Fruit fly (Drosophila melanogaster) whole organism, prepupa: ENCODE data around the gene Fer1.

Experiments used
- CG11902 ChIP-seq: fragments of 200-800 bp; sonication (Bioruptor generic); optimal IDR thresholded peaks from 3 replicates; lab custom pipeline; 2016; ENCODE audit warnings: missing biosample characterization, missing genetic modification characterization
- CG32006 ChIP-seq: fragments of 200-800 bp; sonication (Bioruptor generic); optimal IDR thresholded peaks from 3 replicates; lab custom pipeline; 2017; ENCODE audit warnings: missing biosample characterization, mild to moderate bottlenecking, missing genetic modification characterization
- CG8632 ChIP-seq: fragments of 200-800 bp; sonication (Bioruptor generic); optimal IDR thresholded peaks from 3 replicates; lab custom pipeline; 2016; ENCODE audit warnings: missing biosample characterization, missing genetic modification characterization
- Eip93F ChIP-seq: fragments of 200-800 bp; sonication (Bioruptor generic); optimal IDR thresholded peaks from 2 replicates; lab custom pipeline; 2016; ENCODE audit warnings: missing biosample characterization, mild to moderate bottlenecking, missing genetic modification characterization
- Gug ChIP-seq: fragments of 200-800 bp; sonication (Bioruptor generic); IDR thresholded peaks from 2 replicates; pipeline ENCODE4 v1.3.6; 2022; ENCODE audit warnings: missing biosample characterization, missing genetic modification characterization
- Smox ChIP-seq: fragments of 200-800 bp; sonication (Bioruptor generic); optimal IDR thresholded peaks from 3 replicates; lab custom pipeline; 2016; ENCODE audit warnings: missing biosample characterization, missing genetic modification characterization
- dsx ChIP-seq: fragments of 200-800 bp; optimal IDR thresholded peaks from 3 replicates; lab custom pipeline; 2019; ENCODE audit warnings: missing biosample characterization, mild to moderate bottlenecking, missing genetic modification characterization, moderate library complexity; ENCODE audit not compliant: poor library complexity, severe bottlenecking
- topi ChIP-seq: fragments of 200-800 bp; sonication (Bioruptor generic); optimal IDR thresholded peaks from 3 replicates; lab custom pipeline; 2016; ENCODE audit warnings: missing biosample characterization, missing genetic modification characterization

DNA sequence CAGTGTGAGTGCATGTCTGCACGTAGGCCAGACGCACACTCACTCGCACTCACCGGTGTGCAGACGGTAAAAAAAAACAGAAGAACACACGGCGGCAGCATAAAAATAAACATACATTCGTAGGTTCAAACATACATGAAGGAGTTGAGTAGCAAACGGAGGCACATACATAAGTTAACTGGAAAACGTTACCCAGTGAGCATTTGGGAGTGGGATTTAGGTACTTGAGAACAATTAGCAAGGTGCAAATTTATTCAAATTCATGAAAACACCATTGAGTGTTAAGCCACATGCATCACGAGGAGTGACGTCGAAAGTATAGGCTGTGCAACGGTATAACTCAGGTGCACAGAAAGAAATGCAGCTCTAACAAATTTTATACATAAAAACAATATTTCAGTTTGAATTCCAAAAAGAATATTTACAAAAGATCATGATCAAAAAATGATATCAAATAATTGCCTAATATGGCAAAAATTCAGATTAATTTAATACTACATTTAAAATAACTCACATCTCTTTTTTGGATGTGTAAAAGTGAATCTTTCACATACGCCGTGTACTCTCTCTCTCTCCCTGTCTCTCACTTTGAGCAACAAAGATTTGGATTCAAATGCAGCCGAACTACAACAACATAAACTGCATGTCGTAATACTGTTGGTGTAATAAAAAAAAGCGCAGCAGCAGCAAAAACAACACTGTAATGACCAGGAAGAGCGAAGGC is 27.3 kb upstream of the Fer1 start:
- TF ChIP-seq Smox (peak; percentile 97), Gug (GFP tag; lab: Robert Waterston, UW) (no peak), topi (peak; percentile 98), CG32006 (GFP tag; lab: Kevin White, UChicago) (peak; percentile 98), CG8632 (GFP tag; lab: Kevin White, UChicago) (peak; percentile 95), dsx (GFP tag; lab: Kevin White, UChicago) (peak; percentile 94), CG11902 (GFP tag; lab: Kevin White, UChicago) (peak; percentile 88), Eip93F (peak; percentile 71)
